Fruit fly (Drosophila melanogaster): ENCODE results near the gene p38c.

p38c gene

DNA sequence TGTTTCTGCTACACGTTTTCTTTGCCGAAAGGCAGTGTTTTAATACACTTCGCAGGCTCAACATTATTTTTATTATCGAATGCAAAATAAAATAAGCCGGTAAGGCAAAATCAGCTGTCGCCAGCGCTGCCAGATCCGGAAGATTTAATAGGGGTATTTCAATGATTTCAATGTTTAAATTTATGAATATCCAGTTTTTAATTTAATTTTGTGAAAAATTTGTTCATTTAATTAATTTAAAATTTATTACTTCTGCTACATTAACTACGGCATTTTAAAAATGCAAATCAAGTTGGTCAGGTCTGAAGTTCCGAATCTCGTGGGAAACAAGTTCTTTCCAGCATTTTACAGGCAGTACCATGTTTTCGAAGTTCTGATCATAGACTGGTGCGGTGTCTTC is 1.2 kb downstream of the p38c start, which contains the start of gene Slimp (continued):
- TF ChIP-seq CG4282 (GFP tag; optimal IDR thresholded peaks at IDR 0.05) (no peak), CG9817 (tag; optimal IDR thresholded peaks at IDR 0.05) (peak; percentile 14), jigr1 (GFP tag; IDR thresholded peaks at IDR 0.05) (no peak), CG2116 (GFP tag; optimal IDR thresholded peaks at IDR 0.05) (peak; percentile 18), sr (GFP tag; IDR thresholded peaks at IDR 0.05) (no peak), dimm (GFP tag; IDR thresholded peaks at IDR 0.05) (no peak), Bdp1 (GFP tag; optimal IDR thresholded peaks at IDR 0.05) (no peak), CG18599 (GFP tag; optimal IDR thresholded peaks at IDR 0.05) (peak; percentile 42), Sin3A (optimal IDR thresholded peaks at IDR 0.05) (peak; percentile 28), Dip2 (GFP tag; IDR thresholded peaks at IDR 0.05) (no peak), dmrt11E (tag; optimal IDR thresholded peaks at IDR 0.05) (no peak), CG11247 (GFP tag; IDR thresholded peaks at IDR 0.05) (no peak), Dll (GFP tag; IDR thresholded peaks at IDR 0.05; ENCODE audit: partially characterized antibody) (peak; percentile 52; the same call in 1 of the 4 replicates), CG6689 (GFP tag; IDR thresholded peaks at IDR 0.05) (no peak), Ets97D (GFP tag; optimal IDR thresholded peaks at IDR 0.05) (peak; percentile 20), phol (tag; optimal IDR thresholded peaks at IDR 0.05) (peak; percentile 32), Awh (GFP tag; IDR thresholded peaks at IDR 0.05) (no peak), sug (tag; optimal IDR thresholded peaks at IDR 0.05) (peak; percentile 21), CG7786 (GFP tag; optimal IDR thresholded peaks at IDR 0.05) (no peak), btn (GFP tag; optimal IDR thresholded peaks at IDR 0.05) (no peak), CG18262 (tag; optimal IDR thresholded peaks at IDR 0.05) (peak; percentile 10), D19A (tag; optimal IDR thresholded peaks at IDR 0.05) (peak; percentile 48), CG3726 (GFP tag; IDR thresholded peaks at IDR 0.05) (no peak), bcd (GFP tag; optimal IDR thresholded peaks at IDR 0.05) (no peak), fd3F (GFP tag; optimal IDR thresholded peaks at IDR 0.05) (no peak), CG7372 (GFP tag; IDR thresholded peaks at IDR 0.05) (no peak), CG12391 (tag; optimal IDR thresholded peaks at IDR 0.05) (peak; percentile 40), Bgb (GFP tag; IDR thresholded peaks at IDR 0.05; ENCODE audit: partially characterized antibody) (no peak), CG43689 (GFP tag; IDR thresholded peaks at IDR 0.05) (no peak), CG3847 (GFP tag; IDR thresholded peaks at IDR 0.05) (peak; percentile 5; the same call in 1 of the 2 replicates), croc (GFP tag; conservative IDR thresholded peaks at IDR 0.05) (no peak), CG8924 (tag; optimal IDR thresholded peaks at IDR 0.05) (no peak), vnd (GFP tag; IDR thresholded peaks at IDR 0.05; ENCODE audit: partially characterized antibody) (no peak), tap (tag; optimal IDR thresholded peaks at IDR 0.05) (no peak), gsb (GFP tag; IDR thresholded peaks at IDR 0.05) (no peak), PHDP (tag; optimal IDR thresholded peaks at IDR 0.05) (peak; percentile 2), da (GFP tag; optimal IDR thresholded peaks at IDR 0.05) (no peak), CG12071 (GFP tag; optimal IDR thresholded peaks at IDR 0.05) (no peak), slp2 (GFP tag; optimal IDR thresholded peaks at IDR 0.05) (no peak), CG3838 (GFP tag; optimal IDR thresholded peaks at IDR 0.05) (no peak), CG8765 (GFP tag; IDR thresholded peaks at IDR 0.05) (no peak), CG9609 (GFP tag; optimal IDR thresholded peaks at IDR 0.05) (no peak), CG17385 (GFP tag; optimal IDR thresholded peaks at IDR 0.05) (peak; percentile 8), ato (GFP tag; IDR thresholded peaks at IDR 0.05; ENCODE audit: partially characterized antibody) (no peak), wek (GFP tag; optimal IDR thresholded peaks at IDR 0.05) (peak; percentile 98), Hr39 (optimal IDR thresholded peaks at IDR 0.05) (no peak), Usf (GFP tag; optimal IDR thresholded peaks at IDR 0.05) (no peak), bbx (GFP tag; IDR thresholded peaks at IDR 0.05; ENCODE audit: partially characterized antibody) (no peak), cwo (GFP tag; optimal IDR thresholded peaks at IDR 0.05) (no peak), Gsc (GFP tag; IDR thresholded peaks at IDR 0.05) (no peak), lov (optimal IDR thresholded peaks at IDR 0.05) (no peak), lov (GFP tag; IDR thresholded peaks at IDR 0.05) (no peak), BtbVII (GFP tag; optimal IDR thresholded peaks at IDR 0.05) (no peak)

Data from whole organism, embryonic.